Fruit fly (Drosophila melanogaster) whole organism, embryonic: ENCODE measurements around the gene Elp6.

Source experiments
- CG11093 ChIP-seq: fragments of 200-800 bp; sonication (Bioruptor generic); IDR thresholded peaks from 3 replicates; pipeline ENCODE4 v1.3.6; 2022; ENCODE audit warnings: missing biosample characterization, missing genetic modification characterization
- CG11560 ChIP-seq: fragments of 200-800 bp; sonication (Bioruptor generic); IDR thresholded peaks from 3 replicates; pipeline ENCODE4 v1.3.6; 2022; ENCODE audit warnings: missing biosample characterization, missing genetic modification characterization
- CG13775 ChIP-seq: fragments of 200-800 bp; sonication (Bioruptor generic); optimal IDR thresholded peaks from 3 replicates; lab custom pipeline; 2017; ENCODE audit warnings: missing biosample characterization, mild to moderate bottlenecking, missing genetic modification characterization
- CG17802 ChIP-seq: fragments of 200-800 bp; sonication (Bioruptor generic); optimal IDR thresholded peaks from 2 replicates; lab custom pipeline; 2018; ENCODE audit warnings: missing biosample characterization, mild to moderate bottlenecking, missing genetic modification characterization, moderate library complexity
- CG2199 ChIP-seq: fragments of 200-800 bp; sonication (Bioruptor generic); IDR thresholded peaks from 3 replicates; pipeline ENCODE4 v1.3.6; 2022; ENCODE audit warnings: missing biosample characterization, missing genetic modification characterization
- CG30403 ChIP-seq: fragments of 200-800 bp; sonication (Bioruptor generic); optimal IDR thresholded peaks from 3 replicates; lab custom pipeline; 2016; ENCODE audit warnings: missing biosample characterization, missing genetic modification characterization
- CG31224 ChIP-seq: fragments of 200-800 bp; sonication (Bioruptor generic); IDR thresholded peaks from 2 replicates; pipeline ENCODE4 v1.3.6; 2022; ENCODE audit warnings: missing biosample characterization, missing genetic modification characterization
- CG31441 ChIP-seq: fragments of 200-800 bp; sonication (Bioruptor generic); IDR thresholded peaks from 2 replicates; pipeline ENCODE4 v1.3.6; 2022; ENCODE audit warnings: missing biosample characterization, missing genetic modification characterization
- CG3847 ChIP-seq: fragments of 200-800 bp; sonication (Bioruptor generic); IDR thresholded peaks from 2 replicates; pipeline ENCODE4 v1.3.6; 2022; ENCODE audit warnings: missing biosample characterization, missing genetic modification characterization
- CG4328 ChIP-seq: fragments of 200-800 bp; sonication (Bioruptor generic); optimal IDR thresholded peaks from 3 replicates; lab custom pipeline; 2017; ENCODE audit warnings: missing biosample characterization, missing genetic modification reagents, missing genetic modification characterization
- CG4424 ChIP-seq: fragments of 200-800 bp; sonication (Bioruptor generic); optimal IDR thresholded peaks from 3 replicates; lab custom pipeline; 2016; ENCODE audit warnings: missing biosample characterization, missing genetic modification characterization
- CG7786 ChIP-seq: fragments of 200-800 bp; sonication (Bioruptor generic); optimal IDR thresholded peaks from 2 replicates; lab custom pipeline; 2016; ENCODE audit warnings: missing biosample characterization, missing genetic modification characterization
- CG9609 ChIP-seq: fragments of 200-800 bp; sonication (Bioruptor generic); optimal IDR thresholded peaks from 3 replicates; lab custom pipeline; 2016; ENCODE audit warnings: missing biosample characterization, missing genetic modification characterization
- CG9727 ChIP-seq: fragments of 200-800 bp; sonication (Bioruptor generic); optimal IDR thresholded peaks from 3 replicates; lab custom pipeline; 2017; ENCODE audit warnings: missing biosample characterization, mild to moderate bottlenecking, missing genetic modification characterization
- Camta ChIP-seq: fragments of 200-800 bp; sonication (Bioruptor generic); optimal IDR thresholded peaks from 2 replicates; lab custom pipeline; 2016; ENCODE audit warnings: missing biosample characterization, missing genetic modification characterization
- CoRest ChIP-seq: fragments of 200-800 bp; sonication (Bioruptor generic); optimal IDR thresholded peaks from 3 replicates; lab custom pipeline; 2018; ENCODE audit warnings: missing biosample characterization, mild to moderate bottlenecking, missing genetic modification characterization, moderate library complexity
- Elba2 ChIP-seq: fragments of 200-800 bp; sonication (Bioruptor generic); optimal IDR thresholded peaks from 3 replicates; lab custom pipeline; 2016; ENCODE audit warnings: missing biosample characterization, missing genetic modification characterization
- Fer3 ChIP-seq: fragments of 200-800 bp; sonication (Bioruptor generic); optimal IDR thresholded peaks from 2 replicates; lab custom pipeline; 2018; ENCODE audit warnings: missing biosample characterization, mild to moderate bottlenecking, missing genetic modification characterization, moderate library complexity
- H15 ChIP-seq: fragments of 200-800 bp; sonication (Bioruptor generic); IDR thresholded peaks from 3 replicates; pipeline ENCODE4 v1.3.6; 2022; ENCODE audit warnings: missing biosample characterization, missing genetic modification characterization
- Kr ChIP-seq: fragments of 200-800 bp; sonication (Bioruptor generic); optimal IDR thresholded peaks from 2 replicates; lab custom pipeline; 2017; ENCODE audit warnings: missing biosample characterization, mild to moderate bottlenecking, missing genetic modification characterization
- NK7.1 ChIP-seq: fragments of 200-800 bp; sonication (Bioruptor generic); optimal IDR thresholded peaks from 3 replicates; lab custom pipeline; 2016; ENCODE audit warnings: missing biosample characterization, missing genetic modification characterization
- Nf-YB ChIP-seq: fragments of 200-800 bp; sonication (Bioruptor generic); optimal IDR thresholded peaks from 3 replicates; lab custom pipeline; 2019; ENCODE audit warnings: missing biosample characterization, mild to moderate bottlenecking, missing genetic modification characterization, moderate library complexity
- Oli ChIP-seq: fragments of 200-800 bp; sonication (Bioruptor generic); optimal IDR thresholded peaks from 2 replicates; lab custom pipeline; 2018; ENCODE audit warnings: missing biosample characterization, mild to moderate bottlenecking, missing genetic modification characterization, moderate library complexity
- PHDP ChIP-seq: fragments of 200-800 bp; sonication (Bioruptor generic); optimal IDR thresholded peaks from 3 replicates; lab custom pipeline; 2018; ENCODE audit warnings: missing biosample characterization, mild to moderate bottlenecking, missing genetic modification characterization, moderate library complexity
- Poxn ChIP-seq: fragments of 200-800 bp; sonication (Bioruptor generic); IDR thresholded peaks from 2 replicates; pipeline ENCODE4 v1.3.6; 2022; ENCODE audit warnings: missing biosample characterization, missing genetic modification characterization
- Sry-β ChIP-seq: fragments of 200-800 bp; sonication (Bioruptor generic); optimal IDR thresholded peaks from 2 replicates; lab custom pipeline; 2018; ENCODE audit warnings: missing biosample characterization, mild to moderate bottlenecking, missing genetic modification characterization, moderate library complexity
- amos ChIP-seq: fragments of 200-800 bp; sonication (Bioruptor generic); IDR thresholded peaks from 2 replicates; pipeline ENCODE4 v1.3.6; 2022; ENCODE audit warnings: missing biosample characterization, missing genetic modification characterization; ENCODE audit not compliant: partially characterized antibody
- br ChIP-seq: fragments of >200 bp; optimal IDR thresholded peaks from 2 replicates; lab custom pipeline; 2017
- chn ChIP-seq: fragments of 200-800 bp; sonication (Bioruptor generic); optimal IDR thresholded peaks from 2 replicates; lab custom pipeline; 2016; ENCODE audit warnings: missing biosample characterization, missing genetic modification characterization
- croc ChIP-seq: fragments of 200-800 bp; sonication (Bioruptor generic); conservative IDR thresholded peaks from 3 replicates; pipeline ENCODE4 v1.3.6; 2022; ENCODE audit warnings: missing biosample characterization, missing genetic modification characterization
- crp ChIP-seq, 2 experiments: fragments of 200-800 bp; sonication (Bioruptor generic); optimal IDR thresholded peaks; 2 replicates in 1 of 2; 3 replicates in 1 of 2; lab custom pipeline; 2017; ENCODE audit warnings: missing biosample characterization in 2 of 2, missing genetic modification characterization in 2 of 2, mild to moderate bottlenecking in 1 of 2, moderate library complexity in 1 of 2
- eyg ChIP-seq: fragments of 200-800 bp; sonication (Bioruptor generic); optimal IDR thresholded peaks from 3 replicates; lab custom pipeline; 2016; ENCODE audit warnings: missing biosample characterization, missing genetic modification characterization
- fd96Cb ChIP-seq: fragments of 200-800 bp; sonication (Bioruptor generic); optimal IDR thresholded peaks from 2 replicates; lab custom pipeline; 2018; ENCODE audit warnings: missing biosample characterization, mild to moderate bottlenecking, missing genetic modification characterization, moderate library complexity
- fru ChIP-seq: fragments of >200 bp; optimal IDR thresholded peaks from 2 replicates; lab custom pipeline; 2017
- gfzf ChIP-seq: fragments of 200-800 bp; sonication (Bioruptor generic); optimal IDR thresholded peaks from 2 replicates; lab custom pipeline; 2016; ENCODE audit warnings: missing biosample characterization, mild to moderate bottlenecking, missing genetic modification characterization, moderate library complexity
- grau ChIP-seq: fragments of 200-800 bp; optimal IDR thresholded peaks from 3 replicates; lab custom pipeline; 2019; ENCODE audit warnings: missing biosample characterization, mild to moderate bottlenecking, missing genetic modification characterization, moderate library complexity
- grn ChIP-seq: fragments of 200-800 bp; sonication (Bioruptor generic); optimal IDR thresholded peaks from 3 replicates; lab custom pipeline; 2017; ENCODE audit warnings: missing biosample characterization, missing genetic modification characterization
- ham ChIP-seq: fragments of 200-800 bp; sonication (Bioruptor generic); IDR thresholded peaks from 2 replicates; pipeline ENCODE4 v1.3.6; 2022; ENCODE audit warnings: missing biosample characterization, missing genetic modification characterization
- hkb ChIP-seq, 2 experiments: fragments of 200-800 bp in 1 of 2; fragments of >200 bp in 1 of 2; sonication (Bioruptor generic) in 1 of 2; IDR thresholded peaks in 1 of 2; optimal IDR thresholded peaks in 1 of 2; 2 replicates each; pipeline versions ENCODE4 v1.3.6 to Lab custom; 2017 to 2022; ENCODE audit warnings: missing biosample characterization in 1 of 2, missing genetic modification characterization in 1 of 2
- lab ChIP-seq: fragments of 200-800 bp; sonication (Bioruptor generic); optimal IDR thresholded peaks from 3 replicates; lab custom pipeline; 2017; ENCODE audit warnings: missing biosample characterization, missing genetic modification characterization, mild to moderate bottlenecking, moderate library complexity, missing genetic modification reagents
- pzg ChIP-seq: fragments of 200-800 bp; sonication (Bioruptor generic); optimal IDR thresholded peaks from 3 replicates; lab custom pipeline; 2018; ENCODE audit warnings: missing biosample characterization, mild to moderate bottlenecking, missing genetic modification characterization, moderate library complexity
- sc ChIP-seq, 3 experiments: fragments of >200 bp in 2 of 3; fragments of 200-800 bp in 1 of 3; sonication (Bioruptor generic) in 1 of 3; optimal IDR thresholded peaks; 2 replicates in 2 of 3; 3 replicates in 1 of 3; lab custom pipeline; 2017; ENCODE audit warnings: mild to moderate bottlenecking in 1 of 3, missing biosample characterization in 1 of 3, missing genetic modification characterization in 1 of 3, missing genetic modification reagents in 1 of 3
- sisA ChIP-seq: fragments of 200-800 bp; sonication (Bioruptor generic); IDR thresholded peaks from 2 replicates; pipeline ENCODE4 v1.3.6; 2022; ENCODE audit warnings: missing biosample characterization, missing genetic modification characterization
- stwl ChIP-seq: fragments of 200-800 bp; sonication (Bioruptor generic); optimal IDR thresholded peaks from 3 replicates; lab custom pipeline; 2018; ENCODE audit warnings: missing biosample characterization, mild to moderate bottlenecking, missing genetic modification characterization, moderate library complexity
- trem ChIP-seq: fragments of 200-800 bp; optimal IDR thresholded peaks from 3 replicates; lab custom pipeline; 2019; ENCODE audit warnings: missing biosample characterization, mild to moderate bottlenecking, missing genetic modification characterization, moderate library complexity
- tx ChIP-seq: fragments of 200-800 bp; sonication (Bioruptor generic); optimal IDR thresholded peaks from 2 replicates; lab custom pipeline; 2016; ENCODE audit warnings: missing biosample characterization, missing genetic modification characterization
- unpg ChIP-seq: fragments of 200-800 bp; sonication (Bioruptor generic); optimal IDR thresholded peaks from 3 replicates; lab custom pipeline; 2018; ENCODE audit warnings: missing biosample characterization, mild to moderate bottlenecking, missing genetic modification characterization, moderate library complexity
- usp ChIP-seq: fragments of >200 bp; optimal IDR thresholded peaks from 2 replicates; lab custom pipeline; 2017; ENCODE audit warnings: missing biosample characterization, missing genetic modification characterization
- zfh2 ChIP-seq: fragments of 200-800 bp; sonication (Bioruptor generic); optimal IDR thresholded peaks from 2 replicates; lab custom pipeline; 2016; ENCODE audit warnings: missing biosample characterization, missing genetic modification characterization

The Elp6 gene

DNA sequence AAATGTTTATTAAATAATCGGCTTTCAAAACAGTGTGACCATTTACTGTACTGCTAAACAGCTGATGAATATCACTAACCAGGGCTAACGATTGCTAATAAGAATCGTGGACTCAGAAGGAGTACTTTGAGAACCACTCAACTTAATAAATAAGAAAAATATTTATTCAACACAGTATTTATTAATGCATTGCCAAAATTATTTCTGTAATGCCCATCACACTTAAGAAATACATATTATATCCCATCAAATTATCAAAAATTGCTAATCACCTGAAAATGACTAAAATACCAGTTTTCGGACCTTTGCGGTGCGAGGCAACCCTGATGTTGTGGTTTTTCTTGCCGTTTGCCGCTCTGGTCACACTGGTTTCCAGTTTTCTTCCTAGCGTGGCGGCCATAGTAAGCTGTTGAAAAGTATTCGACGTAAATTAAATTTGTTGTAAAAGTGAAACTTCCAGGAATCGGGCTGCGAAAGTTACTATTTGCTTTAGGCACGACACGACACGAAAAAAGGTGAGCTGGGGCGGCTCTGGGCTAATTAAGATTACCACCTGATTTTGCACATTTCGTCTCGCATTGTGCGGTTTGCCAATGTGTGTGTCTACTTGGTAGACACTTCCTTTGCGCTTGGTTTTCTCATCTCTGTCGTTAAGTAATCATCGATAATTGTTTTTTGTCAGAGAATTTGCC, 15.2 kb upstream of the Elp6 start, which contains the start of the genes mRpS21 and Droj2 (continued):
- TF ChIP-seq Sry-β (GFP tag; lab: Kevin White, UChicago) (no peak), CG7786 (GFP tag; lab: Kevin White, UChicago) (peak; percentile 2), Nf-YB (GFP tag; lab: Kevin White, UChicago) (peak; percentile 7), PHDP (tag; lab: Kevin White, UChicago) (peak; percentile 67), CG13775 (peak; percentile 56), CG4424 (peak; percentile 36), fru (no peak), gfzf (peak; percentile 90), CG9609 (GFP tag; lab: Kevin White, UChicago) (peak; percentile 12), eyg (GFP tag; lab: Kevin White, UChicago) (peak; percentile 7), Kr (GFP tag; lab: Kevin White, UChicago) (no peak), br (no peak), CG4328 (GFP tag; lab: Kevin White, UChicago) (peak; percentile 21), CG17802 (tag; lab: Kevin White, UChicago) (no peak), CG9727 (GFP tag; lab: Kevin White, UChicago) (peak; percentile 40), ham (GFP tag; lab: Robert Waterston, UW) (no peak), chn (GFP tag; lab: Kevin White, UChicago) (peak; percentile 18), hkb (optimal IDR thresholded peaks at IDR 0.05; lab: Kevin White, UChicago) (peak; percentile 35), hkb (GFP tag; IDR thresholded peaks at IDR 0.05; lab: Robert Waterston, UW) (no peak; the same call in 1 of the 2 replicates), sc (optimal IDR thresholded peaks at IDR 0.05; lab: Kevin White, UChicago) (no peak), sc (GFP tag; optimal IDR thresholded peaks at IDR 0.05; lab: Kevin White, UChicago) (no peak), CG2199 (GFP tag; lab: Robert Waterston, UW) (no peak), crp (GFP tag; optimal IDR thresholded peaks at IDR 0.05; lab: Kevin White, UChicago) (peak; percentile 85 to 97), trem (tag; lab: Kevin White, UChicago) (peak; percentile 62), amos (GFP tag; lab: Robert Waterston, UW) (peak; percentile 28; the same call in 1 of the 2 replicates), Fer3 (tag; lab: Kevin White, UChicago) (peak; percentile 47), Poxn (no peak), Oli (tag; lab: Kevin White, UChicago) (no peak), CoRest (peak; percentile 82), H15 (GFP tag; lab: Robert Waterston, UW) (0 out of 3 replicates have a peak, but pooled peaks have one; percentile 27), usp (GFP tag; lab: Kevin White, UChicago) (no peak), unpg (GFP tag; lab: Kevin White, UChicago) (peak; percentile 18), CG3847 (GFP tag; lab: Robert Waterston, UW) (peak; percentile 81), CG31441 (GFP tag; lab: Robert Waterston, UW) (peak; percentile 69), sisA (GFP tag; lab: Robert Waterston, UW) (0 out of 2 replicates have a peak, but pooled peaks have one; percentile 39), fd96Cb (tag; lab: Kevin White, UChicago) (peak; percentile 35), zfh2 (GFP tag; lab: Kevin White, UChicago) (peak; percentile 62), grn (no peak), grau (tag; lab: Kevin White, UChicago) (peak; percentile 67), CG11093 (GFP tag; lab: Robert Waterston, UW) (no peak), Elba2 (GFP tag; lab: Kevin White, UChicago) (peak; percentile 95), pzg (peak; percentile 89), CG11560 (tag; lab: Robert Waterston, UW) (no peak), CG31224 (GFP tag; lab: Robert Waterston, UW) (peak; percentile 35; the same call in 1 of the 2 replicates), tx (GFP tag; lab: Kevin White, UChicago) (peak; percentile 4), CG30403 (GFP tag; lab: Kevin White, UChicago) (peak; percentile 70), lab (GFP tag; lab: Kevin White, UChicago) (peak; percentile 44), croc (GFP tag; lab: Robert Waterston, UW) (peak; percentile 17; the same call in 1 of the 3 replicates), Camta (GFP tag; lab: Kevin White, UChicago) (peak; percentile 7), NK7.1 (peak; percentile 6), stwl (peak; percentile 84)
